Fruit fly (Drosophila melanogaster): ENCODE data around the gene CG42393.

The CG42393 gene

dm6 chr3L:18029546-18030300 lies 12.8 kb upstream of the CG42393 start:
- TF ChIP-seq CG4318 (GFP tag; optimal IDR thresholded peaks at IDR 0.05): no peak
- TF ChIP-seq cyc (GFP tag; optimal IDR thresholded peaks at IDR 0.05): no peak
- TF ChIP-seq CG1621 (tag; optimal IDR thresholded peaks at IDR 0.05): peak; percentile 7
- peak; percentile 22 for TF ChIP-seq esn (GFP tag; optimal IDR thresholded peaks at IDR 0.05)
- TF ChIP-seq fd85E (GFP tag; optimal IDR thresholded peaks at IDR 0.05): no peak
- no peak for TF ChIP-seq CG8119 (GFP tag; IDR thresholded peaks at IDR 0.05)
- no peak for TF ChIP-seq Ets21C (GFP tag; optimal IDR thresholded peaks at IDR 0.05)
- TF ChIP-seq CG6163 (GFP tag; IDR thresholded peaks at IDR 0.05): 0 out of 3 replicates have a peak, but pooled peaks have one; percentile 16
- TF ChIP-seq Met (GFP tag; optimal IDR thresholded peaks at IDR 0.05): no peak
- TF ChIP-seq ss (GFP tag; optimal IDR thresholded peaks at IDR 0.05): peak in 1 of 2 experiments; percentile 47
- TF ChIP-seq Gug (GFP tag; IDR thresholded peaks at IDR 0.05): no peak
- no peak for TF ChIP-seq CG15336 (GFP tag; IDR thresholded peaks at IDR 0.05)
- peak; percentile 32 for TF ChIP-seq Hr39 (GFP tag; optimal IDR thresholded peaks at IDR 0.05)
- no peak for TF ChIP-seq CG3032 (tag; optimal IDR thresholded peaks at IDR 0.05)
- TF ChIP-seq spab (GFP tag; optimal IDR thresholded peaks at IDR 0.05): no peak
- no peak for TF ChIP-seq CG11762 (GFP tag; optimal IDR thresholded peaks at IDR 0.05; ENCODE audit: insufficient read depth)
- no peak for TF ChIP-seq CG11294 (GFP tag; IDR thresholded peaks at IDR 0.05)
- TF ChIP-seq CG31627 (GFP tag; optimal IDR thresholded peaks at IDR 0.05): no peak
- no peak for TF ChIP-seq Sox15 (GFP tag; optimal IDR thresholded peaks at IDR 0.05)
- no peak for TF ChIP-seq eg (GFP tag; IDR thresholded peaks at IDR 0.05)
- peak; percentile 68 for TF ChIP-seq svp (GFP tag)
- TF ChIP-seq Hr38 (GFP tag; optimal IDR thresholded peaks at IDR 0.05): no peak
- no peak for TF ChIP-seq CG16779 (tag; optimal IDR thresholded peaks at IDR 0.05)
- no peak for TF ChIP-seq salr (GFP tag; optimal IDR thresholded peaks at IDR 0.05)
- no peak for TF ChIP-seq Ets96B (tag; optimal IDR thresholded peaks at IDR 0.05)
- no peak for TF ChIP-seq achi (GFP tag; optimal IDR thresholded peaks at IDR 0.05)
- TF ChIP-seq OdsH (GFP tag; optimal IDR thresholded peaks at IDR 0.05): no peak
- no peak for TF ChIP-seq CG6792 (GFP tag; optimal IDR thresholded peaks at IDR 0.05)
- peak; percentile 73 for TF ChIP-seq Eip78C (GFP tag)
- TF ChIP-seq dac (GFP tag; optimal IDR thresholded peaks at IDR 0.05): no peak
- peak; percentile 89 for TF ChIP-seq Eip75B (GFP tag; optimal IDR thresholded peaks at IDR 0.05)
- TF ChIP-seq CG6276 (GFP tag; optimal IDR thresholded peaks at IDR 0.05): no peak
- TF ChIP-seq CG6808 (GFP tag; optimal IDR thresholded peaks at IDR 0.05): no peak
- TF ChIP-seq CG34406 (GFP tag; optimal IDR thresholded peaks at IDR 0.05): no peak
- TF ChIP-seq CG10669 (GFP tag; optimal IDR thresholded peaks at IDR 0.05): no peak
- no peak for TF ChIP-seq CG11902 (GFP tag; optimal IDR thresholded peaks at IDR 0.05)
- peak; percentile 29 for TF ChIP-seq dsx (GFP tag; optimal IDR thresholded peaks at IDR 0.05; ENCODE audit: poor library complexity, severe bottlenecking)
- TF ChIP-seq CG10631 (GFP tag; optimal IDR thresholded peaks at IDR 0.05): no peak
- TF ChIP-seq Sox14 (GFP tag; optimal IDR thresholded peaks at IDR 0.05): peak; percentile 73
- no peak for TF ChIP-seq lz (GFP tag; optimal IDR thresholded peaks at IDR 0.05)
- TF ChIP-seq Lpt (GFP tag; optimal IDR thresholded peaks at IDR 0.05): peak; percentile 1
- TF ChIP-seq fd59A (GFP tag; optimal IDR thresholded peaks at IDR 0.05): no peak
- TF ChIP-seq pdm3 (GFP tag; optimal IDR thresholded peaks at IDR 0.05): no peak
- no peak for TF ChIP-seq topi (GFP tag; optimal IDR thresholded peaks at IDR 0.05)
- TF ChIP-seq Smox (GFP tag; optimal IDR thresholded peaks at IDR 0.05): no peak
- TF ChIP-seq vri (GFP tag; optimal IDR thresholded peaks at IDR 0.05): peak; percentile 86
- TF ChIP-seq Hr4 (GFP tag; optimal IDR thresholded peaks at IDR 0.05): no peak
- peak; percentile 99 for TF ChIP-seq fkh (GFP tag; optimal IDR thresholded peaks at IDR 0.05)
- TF ChIP-seq net (GFP tag; optimal IDR thresholded peaks at IDR 0.05): no peak
- TF ChIP-seq CG7368 (GFP tag; optimal IDR thresholded peaks at IDR 0.05): no peak
- TF ChIP-seq Blimp-1 (GFP tag; optimal IDR thresholded peaks at IDR 0.05): no peak

Data from whole organism, prepupa.